Worm (Caenorhabditis elegans): ENCODE measurements around the gene Y42H9AR.1.

The Y42H9AR.1 gene

ce11 chrIV:8136548-8136947 is 23.4 kb downstream of the Y42H9AR.1 start:
- TF ChIP-seq ceh-9 (tag; optimal IDR thresholded peaks at IDR 0.05) (no peak), pros-1 (tag; optimal IDR thresholded peaks at IDR 0.05) (no peak), dve-1 (tag; optimal IDR thresholded peaks at IDR 0.05) (no peak), npax-4 (tag; optimal IDR thresholded peaks at IDR 0.05) (no peak), ceh-31 (tag; optimal IDR thresholded peaks at IDR 0.05) (no peak), madf-2 (tag; optimal IDR thresholded peaks at IDR 0.05) (no peak), tbx-2 (tag; optimal IDR thresholded peaks at IDR 0.05) (no peak), ttx-3 (tag; optimal IDR thresholded peaks at IDR 0.05) (no peak), nfya-1 (tag; optimal IDR thresholded peaks at IDR 0.05) (no peak), fax-1 (tag; optimal IDR thresholded peaks at IDR 0.05) (no peak), fkh-6 (tag; optimal IDR thresholded peaks at IDR 0.05) (no peak), pax-1 (tag; optimal IDR thresholded peaks at IDR 0.05) (no peak), pat-9 (tag; optimal IDR thresholded peaks at IDR 0.05) (no peak), ceh-14 (tag; optimal IDR thresholded peaks at IDR 0.05) (no peak), lim-6 (tag; optimal IDR thresholded peaks at IDR 0.05) (no peak), gmeb-2 (tag; optimal IDR thresholded peaks at IDR 0.05) (no peak), ztf-16 (tag; optimal IDR thresholded peaks at IDR 0.05) (no peak), unc-3 (GFP tag; conservative IDR thresholded peaks at IDR 0.05) (no peak), unc-3 (tag; optimal IDR thresholded peaks at IDR 0.05) (no peak), fkh-10 (GFP tag; optimal IDR thresholded peaks at IDR 0.05) (no peak), K02D7.2 (tag; optimal IDR thresholded peaks at IDR 0.05) (no peak)

- no peak for TF ChIP-seq sox-4 (tag; optimal IDR thresholded peaks at IDR 0.05)
- TF ChIP-seq ceh-48 (tag; optimal IDR thresholded peaks at IDR 0.05) = no peak
- TF ChIP-seq F13H6.1 (tag; optimal IDR thresholded peaks at IDR 0.05) = no peak
- TF ChIP-seq dve-1 (tag; optimal IDR thresholded peaks at IDR 0.05) = no peak
- no peak for TF ChIP-seq unc-86 (tag; optimal IDR thresholded peaks at IDR 0.05)
- no peak for TF ChIP-seq ama-1 (optimal IDR thresholded peaks at IDR 0.05)
- no peak for TF ChIP-seq C38D4.7 (GFP tag; optimal IDR thresholded peaks at IDR 0.05)
- TF ChIP-seq zip-5 (tag; optimal IDR thresholded peaks at IDR 0.05) = no peak
- no peak for TF ChIP-seq ztf-16 (tag; optimal IDR thresholded peaks at IDR 0.05)
- TF ChIP-seq ceh-30 (tag; optimal IDR thresholded peaks at IDR 0.05) = no peak
- no peak for TF ChIP-seq hlh-15 (tag; optimal IDR thresholded peaks at IDR 0.05)
- no peak for TF ChIP-seq mec-3 (tag; optimal IDR thresholded peaks at IDR 0.05; ENCODE audit: borderline replicate concordance)
- TF ChIP-seq elt-2 (tag; optimal IDR thresholded peaks at IDR 0.05) = no peak
- no peak for TF ChIP-seq hlh-8 (tag; optimal IDR thresholded peaks at IDR 0.05)
- TF ChIP-seq ceh-22 (tag; optimal IDR thresholded peaks at IDR 0.05) = no peak
- no peak for TF ChIP-seq unc-55 (GFP tag; optimal IDR thresholded peaks at IDR 0.05)
- TF ChIP-seq K02D7.2 (tag; optimal IDR thresholded peaks at IDR 0.05) = no peak
- no peak for TF ChIP-seq tbx-2 (tag; optimal IDR thresholded peaks at IDR 0.05)
- TF ChIP-seq hlh-6 (tag; optimal IDR thresholded peaks at IDR 0.05) = no peak
Observed at ce11 chrIV:8138984-8139383, 25.8 kb downstream of the Y42H9AR.1 start, which contains the start of gene pmk-3. TSS of gene pmk-3 (plus strand) at chrIV:8139219.

- peak; percentile 6 for TF ChIP-seq ceh-14 (tag; optimal IDR thresholded peaks at IDR 0.05)
- TF ChIP-seq tbx-7 (tag; optimal IDR thresholded peaks at IDR 0.05) = no peak
- TF ChIP-seq tbx-2 (tag; optimal IDR thresholded peaks at IDR 0.05) = no peak
- peak; percentile 49 for TF ChIP-seq unc-42 (tag; optimal IDR thresholded peaks at IDR 0.05)
Observed at ce11 chrIV:8142735-8143550, 29.8 kb downstream of the Y42H9AR.1 start, which contains the start of gene pmk-2. TSS of gene pmk-2 (plus strand) at chrIV:8143500.

ce11 chrIV:8144341-8144740 is 31.1 kb downstream of the Y42H9AR.1 start:
- no peak for TF ChIP-seq pros-1 (tag; optimal IDR thresholded peaks at IDR 0.05)
- TF ChIP-seq zip-5 (tag; optimal IDR thresholded peaks at IDR 0.05) = no peak
- TF ChIP-seq ceh-24 (tag; optimal IDR thresholded peaks at IDR 0.05) = no peak
- TF ChIP-seq nhr-11 (tag; optimal IDR thresholded peaks at IDR 0.05) = no peak
- TF ChIP-seq ceh-30 (tag; optimal IDR thresholded peaks at IDR 0.05) = no peak
- no peak for TF ChIP-seq ceh-19 (GFP tag; optimal IDR thresholded peaks at IDR 0.05)
- TF ChIP-seq ceh-9 (tag; optimal IDR thresholded peaks at IDR 0.05) = no peak
- TF ChIP-seq hlh-13 (GFP tag; optimal IDR thresholded peaks at IDR 0.05) = no peak
- TF ChIP-seq mec-3 (tag; optimal IDR thresholded peaks at IDR 0.05; ENCODE audit: borderline replicate concordance) = no peak
- TF ChIP-seq tbx-2 (tag; optimal IDR thresholded peaks at IDR 0.05) = no peak
- TF ChIP-seq pha-4 (tag; optimal IDR thresholded peaks at IDR 0.05) = no peak
- TF ChIP-seq ceh-2 (tag; optimal IDR thresholded peaks at IDR 0.05) = no peak

Measured in whole organism, late embryonic.